Fruit fly (Drosophila melanogaster) whole organism, embryonic: ENCODE data around the gene Rok.

Source experiments
- Ada2b ChIP-seq: fragments of 200-800 bp; sonication (Bioruptor generic); IDR thresholded peaks from 2 replicates; pipeline ENCODE4 v1.3.6; 2022; ENCODE audit warnings: missing biosample characterization, missing genetic modification characterization
- CG11093 ChIP-seq: fragments of 200-800 bp; sonication (Bioruptor generic); IDR thresholded peaks from 3 replicates; pipeline ENCODE4 v1.3.6; 2022; ENCODE audit warnings: missing biosample characterization, missing genetic modification characterization
- CG11695 ChIP-seq: fragments of 200-800 bp; sonication (Bioruptor generic); IDR thresholded peaks from 3 replicates; pipeline ENCODE4 v1.3.6; 2022; ENCODE audit warnings: missing biosample characterization, missing genetic modification characterization
- CG12769 ChIP-seq: fragments of 200-800 bp; sonication (Bioruptor generic); optimal IDR thresholded peaks from 2 replicates; lab custom pipeline; 2019; ENCODE audit warnings: missing biosample characterization, mild to moderate bottlenecking, missing genetic modification characterization, moderate library complexity
- CG13624 ChIP-seq: fragments of 200-800 bp; sonication (Bioruptor generic); optimal IDR thresholded peaks from 2 replicates; lab custom pipeline; 2016; ENCODE audit warnings: missing biosample characterization, missing genetic modification characterization
- CG15601 ChIP-seq: fragments of 200-800 bp; sonication (Bioruptor generic); optimal IDR thresholded peaks from 3 replicates; lab custom pipeline; 2019; ENCODE audit warnings: missing biosample characterization, mild to moderate bottlenecking, missing genetic modification characterization, moderate library complexity
- CG18011 ChIP-seq: fragments of 200-800 bp; sonication (Bioruptor generic); optimal IDR thresholded peaks from 2 replicates; lab custom pipeline; 2017; ENCODE audit warnings: missing biosample characterization, missing genetic modification characterization, mild to moderate bottlenecking, moderate library complexity, missing genotype
- CG18476 ChIP-seq: fragments of 200-800 bp; sonication (Bioruptor generic); optimal IDR thresholded peaks from 2 replicates; lab custom pipeline; 2016; ENCODE audit warnings: missing biosample characterization, mild to moderate bottlenecking, missing genetic modification characterization
- CG2202 ChIP-seq: fragments of 200-800 bp; sonication (Bioruptor generic); optimal IDR thresholded peaks from 2 replicates; lab custom pipeline; 2018; ENCODE audit warnings: missing biosample characterization, mild to moderate bottlenecking, missing genetic modification characterization
- CG32532 ChIP-seq: fragments of 200-800 bp; sonication (Bioruptor generic); IDR thresholded peaks from 2 replicates; pipeline ENCODE4 v1.3.6; 2022; ENCODE audit warnings: missing biosample characterization, missing genetic modification characterization
- CG3847 ChIP-seq: fragments of 200-800 bp; sonication (Bioruptor generic); IDR thresholded peaks from 2 replicates; pipeline ENCODE4 v1.3.6; 2022; ENCODE audit warnings: missing biosample characterization, missing genetic modification characterization
- CG3995 ChIP-seq: fragments of 200-800 bp; sonication (Bioruptor generic); optimal IDR thresholded peaks from 3 replicates; lab custom pipeline; 2016; ENCODE audit warnings: missing biosample characterization, missing genetic modification characterization
- CG4820 ChIP-seq: fragments of 200-800 bp; sonication (Bioruptor generic); optimal IDR thresholded peaks from 3 replicates; lab custom pipeline; 2016; ENCODE audit warnings: missing biosample characterization, missing genetic modification characterization
- CG6175 ChIP-seq: fragments of 200-800 bp; sonication (Bioruptor generic); IDR thresholded peaks from 3 replicates; pipeline ENCODE4 v1.3.6; 2022; ENCODE audit warnings: missing biosample characterization, missing genetic modification characterization
- CG6854 ChIP-seq: fragments of 200-800 bp; sonication (Bioruptor generic); optimal IDR thresholded peaks from 3 replicates; lab custom pipeline; 2017; ENCODE audit warnings: missing biosample characterization, mild to moderate bottlenecking, missing genetic modification characterization
- CG7357 ChIP-seq: fragments of 200-800 bp; sonication (Bioruptor generic); IDR thresholded peaks from 3 replicates; pipeline ENCODE4 v1.3.6; 2022; ENCODE audit warnings: missing biosample characterization, missing genetic modification characterization
- CG7928 ChIP-seq: fragments of 200-800 bp; sonication (Bioruptor generic); optimal IDR thresholded peaks from 2 replicates; lab custom pipeline; 2017; ENCODE audit warnings: missing biosample characterization, mild to moderate bottlenecking, missing genetic modification characterization
- CkIIα-i1 ChIP-seq: fragments of 200-800 bp; sonication (Bioruptor generic); IDR thresholded peaks from 2 replicates; pipeline ENCODE4 v1.3.6; 2022; ENCODE audit warnings: missing biosample characterization, missing genetic modification characterization
- CoRest ChIP-seq: fragments of 200-800 bp; sonication (Bioruptor generic); optimal IDR thresholded peaks from 3 replicates; lab custom pipeline; 2018; ENCODE audit warnings: missing biosample characterization, mild to moderate bottlenecking, missing genetic modification characterization, moderate library complexity
- Dll ChIP-seq: fragments of 200-800 bp; sonication (Bioruptor generic); IDR thresholded peaks from 4 replicates; pipeline ENCODE4 v1.3.6; 2022; ENCODE audit warnings: missing biosample characterization, missing genetic modification characterization; ENCODE audit not compliant: partially characterized antibody
- Ets97D ChIP-seq: fragments of 200-800 bp; sonication (Bioruptor generic); optimal IDR thresholded peaks from 3 replicates; lab custom pipeline; 2016; ENCODE audit warnings: missing biosample characterization, missing genetic modification characterization
- Fer3 ChIP-seq: fragments of 200-800 bp; sonication (Bioruptor generic); optimal IDR thresholded peaks from 2 replicates; lab custom pipeline; 2018; ENCODE audit warnings: missing biosample characterization, mild to moderate bottlenecking, missing genetic modification characterization, moderate library complexity
- Hey ChIP-seq: fragments of 200-800 bp; sonication (Bioruptor generic); optimal IDR thresholded peaks from 3 replicates; lab custom pipeline; 2018; ENCODE audit warnings: missing biosample characterization, mild to moderate bottlenecking, missing genetic modification characterization
- Hr3 ChIP-seq: fragments of 200-800 bp; sonication (Bioruptor generic); optimal IDR thresholded peaks from 3 replicates; lab custom pipeline; 2016; ENCODE audit warnings: missing biosample characterization, missing genetic modification characterization
- Lhr ChIP-seq: fragments of 200-800 bp; sonication (Bioruptor generic); optimal IDR thresholded peaks from 3 replicates; lab custom pipeline; 2017; ENCODE audit warnings: mild to moderate bottlenecking, missing biosample characterization, missing genetic modification reagents, missing genetic modification characterization
- MESR4 ChIP-seq: fragments of 200-800 bp; sonication (Bioruptor generic); optimal IDR thresholded peaks from 2 replicates; lab custom pipeline; 2018; ENCODE audit warnings: missing biosample characterization, mild to moderate bottlenecking, missing genetic modification characterization, moderate library complexity
- Mes4 ChIP-seq: fragments of 200-800 bp; sonication (Bioruptor generic); optimal IDR thresholded peaks from 2 replicates; lab custom pipeline; 2016; ENCODE audit warnings: missing biosample characterization, missing genetic modification characterization
- PHDP ChIP-seq: fragments of 200-800 bp; sonication (Bioruptor generic); optimal IDR thresholded peaks from 3 replicates; lab custom pipeline; 2018; ENCODE audit warnings: missing biosample characterization, mild to moderate bottlenecking, missing genetic modification characterization, moderate library complexity
- Pdp1 ChIP-seq, 2 experiments: fragments of 200-800 bp; sonication (Bioruptor generic); optimal IDR thresholded peaks; 3 replicates each; lab custom pipeline; 2016; ENCODE audit warnings: missing biosample characterization in 2 of 2, missing genetic modification characterization in 2 of 2, mild to moderate bottlenecking in 1 of 2, moderate library complexity in 1 of 2
- Poxn ChIP-seq: fragments of 200-800 bp; sonication (Bioruptor generic); IDR thresholded peaks from 2 replicates; pipeline ENCODE4 v1.3.6; 2022; ENCODE audit warnings: missing biosample characterization, missing genetic modification characterization
- Usf ChIP-seq: fragments of 200-800 bp; sonication (Bioruptor generic); optimal IDR thresholded peaks from 2 replicates; lab custom pipeline; 2017; ENCODE audit warnings: missing genotype, missing biosample characterization, missing genetic modification characterization
- al ChIP-seq: fragments of 200-800 bp; sonication (Bioruptor generic); IDR thresholded peaks from 2 replicates; pipeline ENCODE4 v1.3.6; 2022; ENCODE audit warnings: missing biosample characterization, missing genetic modification characterization
- aop ChIP-seq: fragments of 200-800 bp; sonication (Bioruptor generic); IDR thresholded peaks from 2 replicates; pipeline ENCODE4 v1.3.6; 2022; ENCODE audit warnings: missing biosample characterization, missing genetic modification characterization
- crp ChIP-seq, 2 experiments: fragments of 200-800 bp; sonication (Bioruptor generic); optimal IDR thresholded peaks; 2 replicates in 1 of 2; 3 replicates in 1 of 2; lab custom pipeline; 2017; ENCODE audit warnings: missing biosample characterization in 2 of 2, missing genetic modification characterization in 2 of 2, mild to moderate bottlenecking in 1 of 2, moderate library complexity in 1 of 2
- en ChIP-seq: fragments of 200-800 bp; sonication (Bioruptor generic); optimal IDR thresholded peaks from 2 replicates; lab custom pipeline; 2016; ENCODE audit warnings: missing biosample characterization, missing genetic modification characterization
- ftz-f1 ChIP-seq: fragments of 200-800 bp; sonication (Bioruptor generic); optimal IDR thresholded peaks from 2 replicates; lab custom pipeline; 2016; ENCODE audit warnings: missing biosample characterization, missing genetic modification characterization
- hb ChIP-seq: fragments of 200-800 bp; sonication (Bioruptor generic); IDR thresholded peaks from 3 replicates; pipeline ENCODE4 v1.3.6; 2022; ENCODE audit warnings: missing biosample characterization, missing genetic modification characterization; ENCODE audit not compliant: partially characterized antibody
- jing ChIP-seq: fragments of 200-800 bp; sonication (Bioruptor generic); optimal IDR thresholded peaks from 2 replicates; lab custom pipeline; 2018; ENCODE audit warnings: missing biosample characterization, mild to moderate bottlenecking, missing genetic modification characterization
- kah ChIP-seq: fragments of 200-800 bp; sonication (Bioruptor generic); optimal IDR thresholded peaks from 2 replicates; lab custom pipeline; 2018; ENCODE audit warnings: missing biosample characterization, mild to moderate bottlenecking, missing genetic modification characterization
- lilli ChIP-seq: fragments of 200-800 bp; sonication (Bioruptor generic); optimal IDR thresholded peaks from 3 replicates; lab custom pipeline; 2016; ENCODE audit warnings: missing biosample characterization, missing genetic modification characterization
- luna ChIP-seq: fragments of 200-800 bp; sonication (Bioruptor generic); optimal IDR thresholded peaks from 2 replicates; lab custom pipeline; 2016; ENCODE audit warnings: missing biosample characterization, missing genetic modification characterization
- mirr ChIP-seq: fragments of 200-800 bp; sonication (Bioruptor generic); optimal IDR thresholded peaks from 3 replicates; lab custom pipeline; 2018; ENCODE audit warnings: missing biosample characterization, mild to moderate bottlenecking, missing genetic modification characterization
- otp ChIP-seq: fragments of 200-800 bp; sonication (Bioruptor generic); IDR thresholded peaks from 3 replicates; pipeline ENCODE4, ENCODE4 v1.3.6; 2022; ENCODE audit warnings: missing biosample characterization, missing genetic modification characterization
- pho ChIP-seq: fragments of 200-800 bp; sonication (Bioruptor generic); optimal IDR thresholded peaks from 2 replicates; lab custom pipeline; 2016; ENCODE audit warnings: missing biosample characterization, missing genetic modification characterization
- row ChIP-seq: fragments of 200-800 bp; sonication (Bioruptor generic); IDR thresholded peaks from 3 replicates; pipeline ENCODE4 v1.3.6; 2022; ENCODE audit warnings: missing biosample characterization, missing genetic modification characterization
- sd ChIP-seq: fragments of 200-800 bp; sonication (Bioruptor generic); optimal IDR thresholded peaks from 3 replicates; lab custom pipeline; 2018; ENCODE audit warnings: missing biosample characterization, mild to moderate bottlenecking, missing genetic modification characterization, moderate library complexity
- sim ChIP-seq: fragments of 200-800 bp; sonication (Bioruptor generic); IDR thresholded peaks from 2 replicates; pipeline ENCODE4 v1.3.6; 2022; ENCODE audit warnings: missing biosample characterization, missing genetic modification characterization
- so ChIP-seq: fragments of 200-800 bp; sonication (Bioruptor generic); IDR thresholded peaks from 3 replicates; pipeline ENCODE4 v1.3.6; 2022; ENCODE audit warnings: missing biosample characterization, missing genetic modification characterization
- sr ChIP-seq: fragments of 200-800 bp; sonication (Bioruptor generic); IDR thresholded peaks from 3 replicates; pipeline ENCODE4 v1.3.6; 2022; ENCODE audit warnings: missing biosample characterization, missing genetic modification characterization
- ssp ChIP-seq: fragments of 200-800 bp; sonication (Bioruptor generic); IDR thresholded peaks from 2 replicates; pipeline ENCODE4 v1.3.6; 2022; ENCODE audit warnings: missing biosample characterization, missing genetic modification characterization
- twi ChIP-seq: fragments of 200-800 bp; optimal IDR thresholded peaks from 2 replicates; lab custom pipeline; 2019; ENCODE audit warnings: missing biosample characterization, mild to moderate bottlenecking, missing genetic modification characterization, moderate library complexity
- z ChIP-seq: fragments of 200-800 bp; sonication (Bioruptor generic); IDR thresholded peaks from 3 replicates; pipeline ENCODE4 v1.3.6; 2022; ENCODE audit warnings: missing biosample characterization, missing genetic modification characterization

The Rok gene

DNA sequence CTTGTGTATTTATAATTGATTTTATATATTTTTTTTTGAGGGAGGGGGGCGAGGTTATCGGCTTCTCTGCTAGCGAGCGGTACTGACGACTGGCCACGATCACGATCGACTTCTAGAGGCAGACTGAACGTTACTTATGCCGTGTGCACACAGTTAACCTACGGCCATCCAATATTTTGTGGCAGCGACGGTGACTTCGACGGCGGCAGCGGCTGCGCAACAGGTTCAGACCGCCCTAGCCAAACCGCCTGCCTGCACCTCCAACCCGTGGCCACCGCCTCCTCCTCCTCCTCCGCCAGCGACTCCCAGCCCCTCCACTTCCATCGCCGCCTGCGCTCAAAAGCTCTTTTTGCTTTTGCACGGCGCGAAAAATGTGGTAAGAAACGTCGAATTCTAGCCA is 15.8 kb downstream of the Rok start, which contains the start of gene CG9782 (continued):
- TF ChIP-seq sd: no peak
- no peak for TF ChIP-seq so (GFP tag; lab: Robert Waterston, UW)
- TF ChIP-seq z (GFP tag; lab: Robert Waterston, UW): peak; percentile 77; the same call in 2 of the 3 replicates
- TF ChIP-seq CoRest (tag; lab: Kevin White, UChicago): no peak
- no peak for TF ChIP-seq CG4820
- TF ChIP-seq Ada2b (GFP tag; lab: Robert Waterston, UW): no peak
- TF ChIP-seq en (GFP tag; lab: Kevin White, UChicago): no peak
- TF ChIP-seq Hey (tag; lab: Kevin White, UChicago): no peak
- no peak for TF ChIP-seq CG7357
- no peak for TF ChIP-seq crp (GFP tag; optimal IDR thresholded peaks at IDR 0.05; lab: Kevin White, UChicago)
- no peak for TF ChIP-seq Lhr (GFP tag; lab: Kevin White, UChicago)
- TF ChIP-seq otp (GFP tag; lab: Robert Waterston, UW): no peak
- TF ChIP-seq Pdp1 (GFP tag; optimal IDR thresholded peaks at IDR 0.05; lab: Kevin White, UChicago): no peak
- no peak for TF ChIP-seq Usf (GFP tag; lab: Kevin White, UChicago)
- TF ChIP-seq CG6175 (GFP tag; lab: Robert Waterston, UW): peak; percentile 91
- no peak for TF ChIP-seq hb (GFP tag; lab: Robert Waterston, UW)
- TF ChIP-seq CG11093 (GFP tag; lab: Robert Waterston, UW): no peak
- TF ChIP-seq pho (GFP tag; lab: Kevin White, UChicago): no peak
- TF ChIP-seq CG15601: no peak
- no peak for TF ChIP-seq Poxn (GFP tag; lab: Robert Waterston, UW)
- no peak for TF ChIP-seq lilli (GFP tag; lab: Kevin White, UChicago)
- TF ChIP-seq ftz-f1 (GFP tag; lab: Kevin White, UChicago): no peak
- peak; percentile 21; the same call in 1 of the 3 replicates for TF ChIP-seq row (GFP tag; lab: Robert Waterston, UW)
- TF ChIP-seq Dll (GFP tag; lab: Robert Waterston, UW): no peak
- TF ChIP-seq Mes4 (GFP tag; lab: Kevin White, UChicago): no peak
- no peak for TF ChIP-seq CG6854
- TF ChIP-seq mirr (GFP tag; lab: Kevin White, UChicago): no peak
- no peak for TF ChIP-seq sim (GFP tag; lab: Robert Waterston, UW)
- no peak for TF ChIP-seq CG3995
- TF ChIP-seq luna (GFP tag; lab: Kevin White, UChicago): no peak
- no peak for TF ChIP-seq CkIIα-i1 (GFP tag; lab: Robert Waterston, UW)
- no peak for TF ChIP-seq jing
- TF ChIP-seq CG2202 (tag; lab: Kevin White, UChicago): no peak
- TF ChIP-seq CG13624: no peak
- no peak for TF ChIP-seq Ets97D (GFP tag; lab: Kevin White, UChicago)
- TF ChIP-seq Fer3: no peak
- no peak for TF ChIP-seq CG3847
- TF ChIP-seq PHDP (tag; lab: Kevin White, UChicago): no peak
- no peak for TF ChIP-seq CG11695 (GFP tag; lab: Robert Waterston, UW)
- no peak for TF ChIP-seq Hr3
- no peak for TF ChIP-seq aop (GFP tag; lab: Robert Waterston, UW)
- TF ChIP-seq ssp (GFP tag; lab: Robert Waterston, UW): no peak
- TF ChIP-seq CG18011 (GFP tag; lab: Kevin White, UChicago): no peak
- peak; percentile 80 for TF ChIP-seq CG12769 (tag; lab: Kevin White, UChicago)
- no peak for TF ChIP-seq CG7928 (GFP tag; lab: Kevin White, UChicago)
- TF ChIP-seq MESR4 (GFP tag; lab: Kevin White, UChicago): no peak
- no peak for TF ChIP-seq CG18476 (GFP tag; lab: Kevin White, UChicago)
- no peak for TF ChIP-seq al (GFP tag; lab: Robert Waterston, UW)
- TF ChIP-seq kah (GFP tag; lab: Kevin White, UChicago): no peak
- peak; percentile 29; the same call in 1 of the 2 replicates for TF ChIP-seq CG32532 (GFP tag; lab: Robert Waterston, UW)
- TF ChIP-seq sr: peak; percentile 72
- no peak for TF ChIP-seq twi (tag; lab: Kevin White, UChicago)
